Worm (Caenorhabditis elegans) whole organism, midembryonic: ENCODE data around the gene igdb-2.

Experiments used
- T22C8.4 ChIP-seq: fragments of 200-800 bp; sonication (Bioruptor generic); IDR thresholded peaks from 2 replicates; pipeline ENCODE4 v1.3.6; 2022; ENCODE audit warnings: missing genetic modification characterization, missing compliant biosample characterization
- cog-1 ChIP-seq: sonication (generic microtip); optimal IDR thresholded peaks from 2 replicates; lab custom pipeline; 2016; ENCODE audit warnings: missing genetic modification characterization, missing compliant biosample characterization
- flt-1 ChIP-seq: fragments of 200-800 bp; sonication (Bioruptor generic); IDR thresholded peaks from 2 replicates; pipeline ENCODE4 v1.3.6; 2022; ENCODE audit warnings: missing genetic modification characterization, missing compliant biosample characterization
- med-1 ChIP-seq: sonication (generic microtip); optimal IDR thresholded peaks from 2 replicates; lab custom pipeline; 2017; ENCODE audit warnings: missing genetic modification characterization, mild to moderate bottlenecking, missing compliant biosample characterization, antibody characterized with exemption, missing genetic modification reagents; ENCODE audit not compliant: insufficient read depth
- ref-1 ChIP-seq: fragments of 200-800 bp; sonication (Bioruptor generic); conservative IDR thresholded peaks from 2 replicates; pipeline ENCODE4 v1.3.6; 2022; ENCODE audit warnings: missing genetic modification reagents, missing genetic modification characterization, missing compliant biosample characterization
- ztf-23 ChIP-seq: fragments of 200-800 bp; sonication (Bioruptor generic); IDR thresholded peaks from 2 replicates; pipeline ENCODE4 v1.3.6; 2022; ENCODE audit warnings: missing genetic modification reagents, missing genetic modification characterization, missing compliant biosample characterization

DNA sequence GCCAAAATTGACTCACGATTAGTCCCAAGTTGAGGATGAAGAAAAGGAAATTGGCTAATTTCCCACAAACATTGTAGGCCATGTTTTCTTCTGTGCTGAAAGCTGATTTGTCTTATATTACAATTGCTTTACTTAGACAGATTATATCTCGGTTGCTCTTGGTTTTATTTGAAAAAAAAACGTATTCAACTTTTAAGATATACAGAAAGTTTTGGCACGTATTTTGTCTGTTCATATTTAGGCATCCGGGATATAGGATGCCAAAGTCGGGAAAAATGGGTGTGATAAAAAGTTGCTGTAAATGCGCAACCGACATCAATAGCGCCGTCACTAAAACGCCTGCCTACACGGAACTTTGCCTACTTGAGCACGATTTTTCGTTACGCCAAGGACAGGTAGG, 51.7 kb downstream of the igdb-2 start, which contains the start of gene tsp-4:
- TF ChIP-seq ref-1 (GFP tag; lab: Robert Waterston, UW) (no peak), flt-1 (GFP tag; lab: Robert Waterston, UW) (no peak), ztf-23 (GFP tag; lab: Robert Waterston, UW) (no peak), cog-1 (tag; lab: Kevin White, UChicago) (no peak), med-1 (no peak), T22C8.4 (GFP tag; lab: Robert Waterston, UW) (no peak)
